Worm (Caenorhabditis elegans): ENCODE data around the gene hgrs-1.

- TF ChIP-seq ama-1 (optimal IDR thresholded peaks at IDR 0.05) (no peak), nfya-1 (tag; optimal IDR thresholded peaks at IDR 0.05) (no peak), dve-1 (tag; optimal IDR thresholded peaks at IDR 0.05) (no peak), unc-42 (tag; optimal IDR thresholded peaks at IDR 0.05) (no peak), ceh-9 (tag; optimal IDR thresholded peaks at IDR 0.05) (no peak), ceh-18 (tag; optimal IDR thresholded peaks at IDR 0.05) (no peak), pha-2 (tag; optimal IDR thresholded peaks at IDR 0.05) (no peak), rnt-1 (tag; optimal IDR thresholded peaks at IDR 0.05) (no peak)
Measured at ce11 chrIV:8241312-8241833, 35.5 kb upstream of the hgrs-1 start.
